Fruit fly (Drosophila melanogaster) whole organism: ENCODE data around the gene CG12470.

Experiments used
- CG8478 ChIP-seq: fragments of >200 bp; optimal IDR thresholded peaks from 2 replicates; lab custom pipeline; 2018; ENCODE audit warnings: inconsistent platforms
- Dll ChIP-seq: fragments of >200 bp; optimal IDR thresholded peaks from 2 replicates; lab custom pipeline; 2017
- EcR ChIP-seq, 2 experiments: fragments of >200 bp; optimal IDR thresholded peaks; 2 replicates each; lab custom pipeline; 2017; ENCODE audit warnings: missing biosample characterization in 2 of 2, missing genetic modification characterization in 2 of 2, missing genetic modification reagents in 2 of 2
- pan ChIP-seq: fragments of >200 bp; optimal IDR thresholded peaks from 2 replicates; lab custom pipeline; 2017

DNA sequence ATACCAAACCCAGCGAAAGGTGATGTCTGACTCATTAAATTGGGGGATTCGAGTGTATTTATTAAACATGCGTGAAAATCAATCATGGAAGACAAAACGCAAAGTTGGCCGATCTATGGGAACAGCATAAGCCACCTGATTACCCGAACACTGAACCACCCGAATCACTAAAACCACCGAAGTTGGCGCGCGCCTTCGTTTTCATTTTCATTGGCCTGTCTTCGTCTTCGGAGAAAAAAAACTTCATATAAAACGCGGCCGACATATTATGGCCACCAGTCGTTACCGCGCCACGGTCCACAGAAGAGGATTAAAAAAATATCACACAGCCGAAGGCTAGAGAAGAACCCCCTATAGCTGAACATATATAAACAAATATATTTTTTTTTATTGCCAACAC is 48.7 kb downstream of the CG12470 start, which contains the start of gene y:
- no peak for TF ChIP-seq EcR (GFP tag; optimal IDR thresholded peaks at IDR 0.05; lab: Kevin White, UChicago)
- TF ChIP-seq pan (lab: Kevin White, UChicago) = no peak
- TF ChIP-seq Dll (lab: Kevin White, UChicago) = no peak
- TF ChIP-seq CG8478 (lab: Kevin White, UChicago) = no peak
